Comparison of ENCODE assay signal across 1 fruit fly cellular context in genomic region chr3L:3665288-3666210, dm6.
A peak's percentile ranks its signal among the peaks of the same experiment; 100 is the strongest.
TF ChIP-seq lines count a peak whose summit lies in the region.

No protein-coding gene starts in this region.

TF ChIP-seq in whole organism, embryonic, 481 proteins besides CTCF, POLR2A, EP300 and RAD21 (continued from another document):
- TF ChIP-seq grn (GFP tag; optimal IDR thresholded peaks at IDR 0.05; lab: Kevin White, UChicago) (peak; percentile 81), CG12299 (tag; optimal IDR thresholded peaks at IDR 0.05; lab: Kevin White, UChicago) (no peak), amos (GFP tag; IDR thresholded peaks at IDR 0.05; lab: Robert Waterston, UW; ENCODE audit: partially characterized antibody) (no peak), Atf-2 (GFP tag; optimal IDR thresholded peaks at IDR 0.05; lab: Kevin White, UChicago) (peak; percentile 52), CG11696 (GFP tag; IDR thresholded peaks at IDR 0.05; lab: Robert Waterston, UW) (no peak), CG13894 (tag; optimal IDR thresholded peaks at IDR 0.05; lab: Kevin White, UChicago) (peak; percentile 77), lola (GFP tag; optimal IDR thresholded peaks at IDR 0.05; lab: Kevin White, UChicago) (peak in 1 of 3 experiments; percentile 75), Lhr (GFP tag; optimal IDR thresholded peaks at IDR 0.05; lab: Kevin White, UChicago) (peak; percentile 23), Dip2 (GFP tag; IDR thresholded peaks at IDR 0.05; lab: Robert Waterston, UW) (no peak), Ada2b (GFP tag; IDR thresholded peaks at IDR 0.05; lab: Robert Waterston, UW) (peak; percentile 17; the same call in 1 of the 2 replicates), CG17829 (tag; optimal IDR thresholded peaks at IDR 0.05; lab: Kevin White, UChicago) (peak; percentile 36), CG15601 (tag; optimal IDR thresholded peaks at IDR 0.05; lab: Kevin White, UChicago) (peak; percentile 67), tap (tag; optimal IDR thresholded peaks at IDR 0.05; lab: Kevin White, UChicago) (no peak), HLHmδ (GFP tag; optimal IDR thresholded peaks at IDR 0.05; lab: Kevin White, UChicago) (no peak), CG12769 (tag; optimal IDR thresholded peaks at IDR 0.05; lab: Kevin White, UChicago) (peak; percentile 53), PHDP (tag; optimal IDR thresholded peaks at IDR 0.05; lab: Kevin White, UChicago) (peak; percentile 61), CG8765 (GFP tag; IDR thresholded peaks at IDR 0.05; lab: Robert Waterston, UW) (no peak), Med (GFP tag; lab: Kevin White, UChicago) (peak; percentile 95), lilli (GFP tag; optimal IDR thresholded peaks at IDR 0.05; lab: Kevin White, UChicago) (peak; percentile 70), cg (GFP tag; optimal IDR thresholded peaks at IDR 0.05; lab: Kevin White, UChicago) (no peak), ATbp (GFP tag; optimal IDR thresholded peaks at IDR 0.05; lab: Kevin White, UChicago) (peak; percentile 44), CG8359 (GFP tag; optimal IDR thresholded peaks at IDR 0.05; lab: Kevin White, UChicago; ENCODE audit: borderline replicate concordance) (no peak), CG6765 (GFP tag; optimal IDR thresholded peaks at IDR 0.05; lab: Kevin White, UChicago) (no peak), danr (GFP tag; IDR thresholded peaks at IDR 0.05; lab: Robert Waterston, UW) (no peak), CG9609 (GFP tag; optimal IDR thresholded peaks at IDR 0.05; lab: Kevin White, UChicago) (peak; percentile 37), CG15479 (GFP tag; optimal IDR thresholded peaks at IDR 0.05; lab: Kevin White, UChicago) (no peak), pros (GFP tag; optimal IDR thresholded peaks at IDR 0.05; lab: Kevin White, UChicago) (no peak), CG5180 (GFP tag; optimal IDR thresholded peaks at IDR 0.05; lab: Kevin White, UChicago) (no peak), Lpt (GFP tag; optimal IDR thresholded peaks at IDR 0.05; lab: Kevin White, UChicago) (no peak), lmd (GFP tag; IDR thresholded peaks at IDR 0.05; lab: Robert Waterston, UW) (peak; percentile 59), Opbp (GFP tag; IDR thresholded peaks at IDR 0.05; lab: Robert Waterston, UW; ENCODE audit: partially characterized antibody) (no peak), Neu2 (GFP tag; optimal IDR thresholded peaks at IDR 0.05; lab: Kevin White, UChicago; ENCODE audit: borderline replicate concordance) (no peak), CG15514 (GFP tag; optimal IDR thresholded peaks at IDR 0.05; lab: Kevin White, UChicago) (no peak), CG12155 (GFP tag; optimal IDR thresholded peaks at IDR 0.05; lab: Kevin White, UChicago) (peak; percentile 25), tna (GFP tag; IDR thresholded peaks at IDR 0.05; lab: Robert Waterston, UW; ENCODE audit: partially characterized antibody) (no peak), Hmr (GFP tag; optimal IDR thresholded peaks at IDR 0.05; lab: Kevin White, UChicago) (peak; percentile 14), Hsf (GFP tag; optimal IDR thresholded peaks at IDR 0.05; lab: Kevin White, UChicago) (peak; percentile 64), dysf (GFP tag; IDR thresholded peaks at IDR 0.05; lab: Robert Waterston, UW) (peak; percentile 36; the same call in 1 of the 3 replicates), CG17385 (GFP tag; optimal IDR thresholded peaks at IDR 0.05; lab: Kevin White, UChicago) (peak; percentile 59), gem (tag; optimal IDR thresholded peaks at IDR 0.05; lab: Kevin White, UChicago) (peak; percentile 78), Doc2 (GFP tag; IDR thresholded peaks at IDR 0.05; lab: Robert Waterston, UW) (no peak), CG11723 (GFP tag; optimal IDR thresholded peaks at IDR 0.05; lab: Kevin White, UChicago) (peak; percentile 14), maf-S (GFP tag; optimal IDR thresholded peaks at IDR 0.05; lab: Kevin White, UChicago) (peak; percentile 9), Oaz (GFP tag; IDR thresholded peaks at IDR 0.05; lab: Robert Waterston, UW) (0 out of 2 replicates have a peak, but pooled peaks have one; percentile 14), tgo (GFP tag; IDR thresholded peaks at IDR 0.05; lab: Robert Waterston, UW) (peak; percentile 40; the same call in 2 of the 3 replicates), CG2889 (GFP tag; IDR thresholded peaks at IDR 0.05; lab: Robert Waterston, UW) (no peak), CG12391 (tag; optimal IDR thresholded peaks at IDR 0.05; lab: Kevin White, UChicago) (peak; percentile 67), CG30431 (GFP tag; optimal IDR thresholded peaks at IDR 0.05; lab: Kevin White, UChicago) (peak; percentile 6), CG16813 (GFP tag; IDR thresholded peaks at IDR 0.05; lab: Robert Waterston, UW; ENCODE audit: partially characterized antibody) (no peak), CG15073 (GFP tag; optimal IDR thresholded peaks at IDR 0.05; lab: Kevin White, UChicago) (no peak), Adf1 (GFP tag; IDR thresholded peaks at IDR 0.05; lab: Robert Waterston, UW) (no peak), CG2202 (tag; optimal IDR thresholded peaks at IDR 0.05; lab: Kevin White, UChicago) (peak; percentile 52), twi (tag; optimal IDR thresholded peaks at IDR 0.05; lab: Kevin White, UChicago) (peak; percentile 29), CG17361 (GFP tag; IDR thresholded peaks at IDR 0.05; lab: Robert Waterston, UW) (0 out of 3 replicates have a peak, but pooled peaks have one; percentile 35), abd-A (tag; optimal IDR thresholded peaks at IDR 0.05; lab: Kevin White, UChicago) (peak; percentile 64), CG43689 (GFP tag; IDR thresholded peaks at IDR 0.05; lab: Robert Waterston, UW) (no peak), z (GFP tag; IDR thresholded peaks at IDR 0.05; lab: Robert Waterston, UW) (no peak), Deaf1 (tag; optimal IDR thresholded peaks at IDR 0.05; lab: Kevin White, UChicago) (no peak), tup (GFP tag; optimal IDR thresholded peaks at IDR 0.05; lab: Kevin White, UChicago) (peak; percentile 15), her (GFP tag; optimal IDR thresholded peaks at IDR 0.05; lab: Kevin White, UChicago) (peak; percentile 51), nerfin-1 (tag; optimal IDR thresholded peaks at IDR 0.05; lab: Kevin White, UChicago) (no peak), Hr3 (GFP tag; optimal IDR thresholded peaks at IDR 0.05; lab: Kevin White, UChicago) (peak; percentile 40), CG1602 (GFP tag; optimal IDR thresholded peaks at IDR 0.05; lab: Kevin White, UChicago) (peak; percentile 55), Xbp1 (GFP tag; optimal IDR thresholded peaks at IDR 0.05; lab: Kevin White, UChicago) (peak; percentile 54), ab (GFP tag; optimal IDR thresholded peaks at IDR 0.05; lab: Kevin White, UChicago) (peak; percentile 35), CG10209 (GFP tag; optimal IDR thresholded peaks at IDR 0.05; lab: Kevin White, UChicago) (peak; percentile 48), Abd-B (GFP tag; optimal IDR thresholded peaks at IDR 0.05; lab: Kevin White, UChicago) (peak; percentile 62), CG10321 (GFP tag; IDR thresholded peaks at IDR 0.05; lab: Robert Waterston, UW) (no peak), Optix (GFP tag; IDR thresholded peaks at IDR 0.05; lab: Robert Waterston, UW) (0 out of 3 replicates have a peak, but pooled peaks have one; percentile 43), CG3838 (GFP tag; optimal IDR thresholded peaks at IDR 0.05; lab: Kevin White, UChicago) (no peak), pum (GFP tag; optimal IDR thresholded peaks at IDR 0.05; lab: Kevin White, UChicago) (no peak), bcd (GFP tag; optimal IDR thresholded peaks at IDR 0.05; lab: Kevin White, UChicago) (peak; percentile 7), CG13123 (GFP tag; optimal IDR thresholded peaks at IDR 0.05; lab: Kevin White, UChicago) (peak; percentile 23)
